Worm (Caenorhabditis elegans): ENCODE measurements around the gene nca-2.

- no peak for TF ChIP-seq ceh-36 (tag; optimal IDR thresholded peaks at IDR 0.05)
- TF ChIP-seq scrt-1 (GFP tag; IDR thresholded peaks at IDR 0.05): no peak
- TF ChIP-seq sea-1 (GFP tag; conservative IDR thresholded peaks at IDR 0.05): no peak
- no peak for TF ChIP-seq B0310.2 (tag; optimal IDR thresholded peaks at IDR 0.05)
- no peak for TF ChIP-seq flt-1 (GFP tag; IDR thresholded peaks at IDR 0.05)
- no peak for TF ChIP-seq ama-1 (optimal IDR thresholded peaks at IDR 0.05)
Observed at ce11 chrIII:4960204-4960603, 5.2 kb upstream of the nca-2 start, which contains the start of gene C27F2.4.

Measured in whole organism, early embryonic.